Worm (Caenorhabditis elegans) whole organism, mixed stage, embryonic: ENCODE results near the gene nhr-44.

Experiments
- ces-1 ChIP-seq: fragments of 150-350 bp; optimal IDR thresholded peaks from 2 replicates; lab custom pipeline; 2014; ENCODE audit warnings: missing biosample characterization, missing genetic modification reagents, missing genetic modification characterization
- drap-1 ChIP-seq: fragments of 200-800 bp; sonication (Bioruptor generic); optimal IDR thresholded peaks from 3 replicates; lab custom pipeline; 2018; ENCODE audit warnings: mild to moderate bottlenecking, missing genetic modification characterization, missing compliant biosample characterization
- elt-1 ChIP-seq: sonication (generic microtip); optimal IDR thresholded peaks from 2 replicates; lab custom pipeline; 2017; ENCODE audit warnings: missing genetic modification characterization, mild to moderate bottlenecking, missing compliant biosample characterization, antibody characterized with exemption, moderate library complexity, borderline replicate concordance; ENCODE audit not compliant: insufficient read depth
- elt-3 ChIP-seq: fragments of 150-350 bp; optimal IDR thresholded peaks from 2 replicates; lab custom pipeline; 2014; ENCODE audit warnings: missing biosample characterization, missing genetic modification characterization
- lin-13 ChIP-seq: fragments of 150-350 bp; optimal IDR thresholded peaks from 2 replicates; lab custom pipeline; 2014; ENCODE audit warnings: missing biosample characterization, missing genetic modification characterization
- lsy-2 ChIP-seq: fragments of 150-350 bp; optimal IDR thresholded peaks from 2 replicates; lab custom pipeline; 2014; ENCODE audit warnings: missing biosample characterization, missing genetic modification characterization
- nhr-12 ChIP-seq: fragments of 150-350 bp; optimal IDR thresholded peaks from 2 replicates; lab custom pipeline; 2014; ENCODE audit warnings: missing biosample characterization, missing genetic modification characterization
- nhr-28 ChIP-seq: fragments of 150-350 bp; optimal IDR thresholded peaks from 2 replicates; lab custom pipeline; 2014; ENCODE audit warnings: missing biosample characterization, missing genetic modification characterization
- nhr-76 ChIP-seq: sonication (generic microtip); optimal IDR thresholded peaks from 2 replicates; lab custom pipeline; 2017; ENCODE audit warnings: missing biosample characterization, missing genetic modification characterization
- sem-2 ChIP-seq: fragments of 200-800 bp; sonication (Bioruptor generic); optimal IDR thresholded peaks from 2 replicates; lab custom pipeline; 2018; ENCODE audit warnings: mild to moderate bottlenecking, missing genetic modification characterization, missing compliant biosample characterization
- snpc-4 ChIP-seq: fragments of 150-350 bp; optimal IDR thresholded peaks from 2 replicates; lab custom pipeline; 2014; ENCODE audit warnings: missing biosample characterization, missing genetic modification characterization
- sptf-1 ChIP-seq: sonication (generic microtip); optimal IDR thresholded peaks from 2 replicates; lab custom pipeline; 2017; ENCODE audit warnings: mild to moderate bottlenecking, missing genetic modification characterization, moderate library complexity, missing compliant biosample characterization
- ztf-11 ChIP-seq: fragments of 150-350 bp; optimal IDR thresholded peaks from 2 replicates; lab custom pipeline; 2014; ENCODE audit warnings: missing biosample characterization, missing genetic modification characterization

DNA sequence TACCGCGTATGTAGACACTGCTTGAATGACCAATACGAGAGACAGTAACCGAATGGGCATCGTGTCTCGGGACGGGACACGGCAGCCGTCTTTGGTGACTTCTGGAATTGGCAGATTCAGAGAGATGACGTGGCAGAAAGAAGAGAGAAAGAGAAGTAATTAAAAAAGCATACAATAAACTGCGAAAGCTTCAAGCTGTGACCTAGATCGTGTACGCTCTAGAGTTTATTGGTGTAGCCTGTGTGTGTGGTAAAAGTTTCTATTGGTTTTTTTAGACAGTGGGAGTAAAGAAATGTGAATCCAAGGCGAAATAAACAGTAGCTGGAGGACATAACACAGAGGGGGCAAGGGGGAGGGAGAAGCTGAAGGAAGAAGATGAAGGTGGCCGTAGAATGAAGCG, 19.9 kb downstream of the nhr-44 start, which contains the start of gene T19A5.3:
- TF ChIP-seq elt-3, result no peak
- TF ChIP-seq nhr-12 (tag; lab: Kevin White, UChicago), result no peak
- TF ChIP-seq nhr-76 (tag; lab: Kevin White, UChicago), result no peak
- no peak for TF ChIP-seq nhr-28
- no peak for TF ChIP-seq sem-2
- no peak for TF ChIP-seq ztf-11 (tag; lab: Kevin White, UChicago)
- no peak for TF ChIP-seq lin-13
- no peak for TF ChIP-seq snpc-4
- no peak for TF ChIP-seq ces-1 (GFP tag; lab: Kevin White, UChicago)
- TF ChIP-seq lsy-2, result no peak
- TF ChIP-seq drap-1, result no peak
- TF ChIP-seq sptf-1 (tag; lab: Kevin White, UChicago), result no peak
- TF ChIP-seq elt-1 (tag; lab: Kevin White, UChicago), result no peak
